Worm (Caenorhabditis elegans): ENCODE data around the gene agxt-1.

DNA sequence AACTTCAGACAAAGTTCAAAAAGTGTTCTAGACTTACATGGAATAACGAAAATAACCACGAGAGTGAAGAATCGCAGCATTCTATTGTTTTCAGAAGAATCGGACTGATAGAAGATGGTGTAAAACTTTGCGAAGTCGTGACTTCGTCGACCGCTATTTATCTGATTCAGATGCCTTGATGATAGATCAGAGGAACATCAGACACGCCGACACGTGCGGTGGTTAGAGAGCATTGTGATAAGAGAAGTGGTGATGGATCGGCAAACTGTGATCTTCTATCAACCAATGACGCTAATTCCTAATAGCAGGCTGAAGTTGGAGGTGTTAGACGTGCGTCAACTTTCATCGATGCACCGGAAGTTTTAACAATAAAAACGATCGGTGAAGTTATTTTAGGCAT, 27.1 kb upstream of the agxt-1 start:
- TF ChIP-seq jun-1 (tag; optimal IDR thresholded peaks at IDR 0.05) (no peak), nhr-111 (GFP tag; optimal IDR thresholded peaks at IDR 0.05) (no peak), dmd-8 (GFP tag; IDR thresholded peaks at IDR 0.05) (no peak), nhr-76 (tag; optimal IDR thresholded peaks at IDR 0.05) (no peak), unc-62 (GFP tag; optimal IDR thresholded peaks at IDR 0.05 in 1 of 2) (no peak), unc-62 (tag; optimal IDR thresholded peaks at IDR 0.05) (no peak)
